Worm (Caenorhabditis elegans): ENCODE results near the gene sri-72.

ce11 chrV:553067-553466 lies 14.9 kb downstream of the sri-72 start, which contains the start of gene C14C6.8:
- TF ChIP-seq fkh-8 (tag; optimal IDR thresholded peaks at IDR 0.05) (no peak), pqm-1 (tag; optimal IDR thresholded peaks at IDR 0.05) (no peak), lin-35 (GFP tag; optimal IDR thresholded peaks at IDR 0.05) (no peak), lin-39 (tag; optimal IDR thresholded peaks at IDR 0.05) (no peak), unc-62 (GFP tag; optimal IDR thresholded peaks at IDR 0.05) (no peak), nhr-237 (tag; optimal IDR thresholded peaks at IDR 0.05) (no peak), fos-1 (tag; optimal IDR thresholded peaks at IDR 0.05) (no peak), rnt-1 (tag; optimal IDR thresholded peaks at IDR 0.05) (no peak), lin-15B (tag; optimal IDR thresholded peaks at IDR 0.05) (no peak), aly-2 (tag; optimal IDR thresholded peaks at IDR 0.05) (no peak), elt-3 (tag; optimal IDR thresholded peaks at IDR 0.05) (no peak), jun-1 (tag; optimal IDR thresholded peaks at IDR 0.05) (no peak)
